Fruit fly (Drosophila melanogaster): Measurements from ENCODE around the gene CG6310.

CG6310 gene

DNA sequence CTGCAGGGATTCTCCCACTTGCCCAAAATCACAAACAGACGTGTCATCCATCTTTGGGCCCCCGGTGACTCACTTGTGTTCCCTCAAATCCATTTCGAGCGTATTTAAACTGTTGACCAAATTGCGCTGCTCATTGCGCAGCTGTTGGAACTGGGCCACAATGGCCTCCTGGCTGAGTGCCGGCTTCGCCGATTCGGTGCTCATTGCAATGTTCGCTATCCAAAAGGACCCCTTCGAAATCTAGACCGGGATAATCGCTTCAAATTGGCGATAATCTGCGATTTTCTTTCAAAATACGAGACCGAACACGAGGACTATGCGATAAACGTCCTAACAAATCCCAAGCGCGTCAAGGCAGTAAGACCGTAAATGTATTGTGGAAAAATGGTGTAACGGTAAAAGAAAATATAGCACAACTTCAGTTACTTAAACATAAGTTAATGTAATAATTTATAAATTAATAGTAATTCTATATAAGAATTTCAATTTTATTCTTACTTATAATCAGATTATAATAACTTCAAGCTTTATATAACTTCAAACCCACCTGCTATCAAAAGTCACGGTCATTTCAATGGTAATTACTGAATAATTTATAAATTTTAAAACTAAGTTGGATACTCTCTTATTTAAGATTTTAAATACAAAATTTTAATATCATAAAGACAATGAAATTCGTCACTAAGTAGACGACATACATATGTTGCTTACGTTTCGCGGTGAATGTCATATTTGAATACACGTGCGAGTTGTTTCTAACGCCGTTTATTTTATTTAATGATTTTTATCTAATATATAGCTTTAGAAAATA, 4.6 kb upstream of the CG6310 start, which contains the start of the genes Pfdn2 and Noc1:
Pfdn2 (minus strand) TSS at position 346 of the 811 bp plus-strand sequence.
Noc1 (plus strand) TSS at position 727 of the 811 bp plus-strand sequence.
- TF ChIP-seq psq (optimal IDR thresholded peaks at IDR 0.05) = no peak
- no peak for TF ChIP-seq h (optimal IDR thresholded peaks at IDR 0.05)
- TF ChIP-seq insv (optimal IDR thresholded peaks at IDR 0.05) = no peak
- TF ChIP-seq ttk (optimal IDR thresholded peaks at IDR 0.05) = no peak
- no peak for TF ChIP-seq Myc (optimal IDR thresholded peaks at IDR 0.05)
- TF ChIP-seq Sin3A (optimal IDR thresholded peaks at IDR 0.05) = no peak

DNA sequence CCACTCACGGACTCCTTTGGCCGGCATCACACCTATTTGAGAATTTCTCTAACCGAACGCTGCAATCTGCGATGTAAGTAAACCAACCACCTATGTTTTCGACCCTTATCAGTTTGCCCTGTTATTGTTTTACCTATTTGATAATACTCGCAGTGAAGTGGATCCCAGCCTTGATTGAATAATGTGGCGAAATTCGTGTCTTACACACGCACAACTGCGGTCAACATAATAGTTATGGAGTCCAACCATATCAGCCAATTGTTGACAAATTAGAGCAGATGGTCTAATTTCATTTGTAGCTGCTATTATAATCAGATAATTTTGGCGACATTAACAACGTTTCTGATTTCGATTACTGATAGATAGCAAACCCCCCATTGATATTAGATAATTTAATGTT, 1.4 kb upstream of the CG6310 start:
- TF ChIP-seq insv (optimal IDR thresholded peaks at IDR 0.05) = no peak
- TF ChIP-seq Sin3A (optimal IDR thresholded peaks at IDR 0.05) = no peak
- TF ChIP-seq h (optimal IDR thresholded peaks at IDR 0.05) = no peak
- no peak for TF ChIP-seq Myc (optimal IDR thresholded peaks at IDR 0.05)
- no peak for TF ChIP-seq psq (optimal IDR thresholded peaks at IDR 0.05)
- no peak for TF ChIP-seq ttk (optimal IDR thresholded peaks at IDR 0.05)

DNA sequence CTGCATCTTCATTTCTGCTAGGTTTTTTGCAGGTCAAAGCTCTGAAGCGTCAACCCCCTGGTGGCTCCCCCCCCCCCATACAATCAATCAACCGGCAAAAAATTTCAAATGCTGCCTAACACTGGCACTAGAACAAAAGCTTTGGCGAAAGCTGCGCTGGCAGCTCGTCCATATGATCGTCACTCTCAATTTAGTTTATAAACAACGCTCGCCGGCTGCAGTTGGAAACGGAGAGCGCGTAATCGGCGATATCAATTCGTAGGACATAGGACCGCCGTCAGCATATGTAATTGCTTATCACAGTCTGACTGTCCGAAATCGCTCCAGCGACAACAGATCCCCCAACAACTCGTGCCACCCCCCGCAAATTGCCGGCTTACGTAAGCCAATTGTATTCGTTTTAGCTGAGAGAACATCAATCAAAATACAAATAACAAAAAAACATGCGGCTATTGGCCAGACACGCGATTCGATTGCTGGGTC, 749 bp upstream of the CG6310 start, which contains the start of gene Mocs1:
Mocs1 (plus strand) TSS at position 155 of the 483 bp plus-strand sequence.
- no peak for TF ChIP-seq h (optimal IDR thresholded peaks at IDR 0.05)
- TF ChIP-seq Myc (optimal IDR thresholded peaks at IDR 0.05) = no peak
- TF ChIP-seq ttk (optimal IDR thresholded peaks at IDR 0.05) = no peak
- TF ChIP-seq psq (optimal IDR thresholded peaks at IDR 0.05) = no peak
- no peak for TF ChIP-seq Sin3A (optimal IDR thresholded peaks at IDR 0.05)
- TF ChIP-seq insv (optimal IDR thresholded peaks at IDR 0.05) = no peak

DNA sequence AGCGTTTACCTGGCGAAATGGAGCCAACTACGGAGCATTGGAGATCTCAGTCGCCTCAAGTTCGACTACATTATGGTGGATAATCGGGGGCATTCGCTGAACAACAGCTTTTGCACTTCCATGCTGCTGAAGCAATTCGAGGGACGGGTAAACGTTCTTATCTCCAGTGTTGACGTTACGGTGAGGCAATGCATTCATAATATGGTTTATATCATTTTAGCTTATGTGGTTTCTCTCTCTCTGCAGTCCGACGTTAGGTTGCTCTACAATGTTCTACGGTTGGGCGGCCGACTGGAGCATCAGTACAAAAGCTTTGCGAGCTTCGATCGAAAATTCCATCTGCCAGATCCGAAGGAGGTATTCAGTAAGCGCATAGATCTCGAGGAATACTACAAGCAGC, 3.8 kb downstream of the CG6310 start:
- TF ChIP-seq Sin3A (optimal IDR thresholded peaks at IDR 0.05) (no peak), insv (optimal IDR thresholded peaks at IDR 0.05) (no peak), ttk (optimal IDR thresholded peaks at IDR 0.05) (no peak), psq (optimal IDR thresholded peaks at IDR 0.05) (no peak), h (optimal IDR thresholded peaks at IDR 0.05) (no peak), Myc (optimal IDR thresholded peaks at IDR 0.05) (no peak)

DNA sequence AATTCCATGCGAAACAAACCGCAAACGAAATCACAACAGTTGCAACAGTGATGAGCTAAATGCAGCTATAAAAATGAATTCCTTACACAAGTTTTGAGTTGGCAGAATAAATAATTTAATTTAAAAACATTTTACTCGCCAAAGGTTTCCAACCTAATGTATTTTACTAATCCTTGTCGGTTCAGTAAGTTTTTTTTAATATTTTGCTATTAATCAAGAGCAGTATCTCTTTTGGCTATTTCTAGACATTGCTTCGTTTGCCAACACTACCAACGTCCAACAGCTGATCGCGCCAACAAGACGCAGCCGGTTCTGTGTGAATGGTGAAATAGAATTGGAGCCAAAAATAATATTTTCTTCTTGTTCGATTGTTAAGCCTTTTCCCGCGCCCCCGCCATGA, 5.0 kb downstream of the CG6310 start, which contains the start of the genes CG32075, CG45101 and SuUR:
CG32075 (minus strand) TSS at position 253 of the 400 bp plus-strand sequence.
CG45101 (plus strand) TSS at position 303 of the 400 bp plus-strand sequence.
SuUR (plus strand) TSS at position 303 of the 400 bp plus-strand sequence.
- no peak for TF ChIP-seq h (optimal IDR thresholded peaks at IDR 0.05)

DNA sequence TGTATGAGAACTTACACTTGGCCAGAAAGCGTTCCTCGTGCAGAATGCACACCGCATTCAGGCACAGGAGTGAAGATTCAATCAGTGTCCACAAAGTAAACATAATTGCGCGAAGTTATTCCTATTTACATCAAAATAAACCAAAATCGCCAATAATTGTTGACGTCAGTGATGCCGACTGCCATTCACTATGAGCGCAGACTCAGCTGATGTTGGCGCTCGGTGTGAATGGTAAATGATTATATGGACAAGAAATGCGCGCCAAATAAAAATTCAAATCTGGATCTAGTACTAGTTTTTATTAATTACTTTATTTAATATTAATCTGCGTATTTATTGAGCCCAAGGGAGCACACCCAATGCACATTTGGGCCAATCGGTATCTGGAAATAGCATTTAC, 7.2 kb downstream of the CG6310 start, which contains the start of gene CG32069:
CG32069 (minus strand) TSS at position 174 of the 400 bp plus-strand sequence.
- TF ChIP-seq insv (optimal IDR thresholded peaks at IDR 0.05) = no peak
- no peak for TF ChIP-seq ttk (optimal IDR thresholded peaks at IDR 0.05)
- no peak for TF ChIP-seq psq (optimal IDR thresholded peaks at IDR 0.05)
- no peak for TF ChIP-seq h (optimal IDR thresholded peaks at IDR 0.05)
- no peak for TF ChIP-seq Sin3A (optimal IDR thresholded peaks at IDR 0.05)
- TF ChIP-seq Myc (optimal IDR thresholded peaks at IDR 0.05) = no peak

DNA sequence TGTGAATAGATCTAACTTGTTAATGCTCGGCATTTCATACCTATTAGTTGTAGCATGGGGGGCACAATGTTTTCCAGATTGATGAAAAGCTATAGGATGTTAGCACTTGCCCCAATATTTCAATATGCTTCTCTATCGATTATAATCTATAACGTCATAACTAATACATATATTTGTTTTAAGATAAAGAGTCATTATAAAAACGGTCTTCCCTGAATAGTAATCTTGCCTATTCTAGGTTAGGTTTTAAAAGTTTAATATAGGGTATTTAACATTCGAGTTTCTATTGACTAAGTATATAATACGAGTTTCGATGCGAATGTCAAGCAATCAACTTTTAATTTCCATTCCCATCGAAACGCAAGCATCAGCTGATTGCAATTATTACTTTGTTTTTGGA, 8.5 kb downstream of the CG6310 start, which contains the start of the genes CG6321 and Blos2:
CG6321 (minus strand) TSS at position 25 of the 400 bp plus-strand sequence.
Blos2 (plus strand) TSS at position 372 of the 400 bp plus-strand sequence.
- no peak for TF ChIP-seq Myc (optimal IDR thresholded peaks at IDR 0.05)

DNA sequence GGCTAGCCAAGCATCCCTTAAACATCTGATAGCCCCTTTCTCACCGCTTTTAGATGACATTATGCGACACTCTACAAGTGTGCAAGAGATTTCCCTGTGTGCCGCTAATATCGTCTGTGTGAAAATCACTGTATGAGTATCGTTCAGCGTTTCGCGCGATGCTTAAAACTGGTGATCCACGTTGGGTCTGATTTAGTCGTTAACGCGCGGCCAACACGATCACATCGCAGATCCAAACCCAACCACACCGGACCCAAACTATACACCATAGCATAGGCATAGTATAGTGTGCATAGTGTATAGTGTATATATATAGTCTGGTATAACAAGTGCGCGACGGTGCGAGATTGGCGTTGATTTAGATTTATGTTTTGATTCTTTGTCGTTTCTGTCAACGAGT, 15.8 kb downstream of the CG6310 start, which contains the start of gene CG7888:
CG7888 (plus strand) TSS at position 193 of the 400 bp plus-strand sequence.
- TF ChIP-seq insv (optimal IDR thresholded peaks at IDR 0.05) (no peak), Myc (optimal IDR thresholded peaks at IDR 0.05) (no peak), Sin3A (optimal IDR thresholded peaks at IDR 0.05) (no peak), ttk (optimal IDR thresholded peaks at IDR 0.05) (no peak), psq (optimal IDR thresholded peaks at IDR 0.05) (no peak), h (optimal IDR thresholded peaks at IDR 0.05) (no peak)

DNA sequence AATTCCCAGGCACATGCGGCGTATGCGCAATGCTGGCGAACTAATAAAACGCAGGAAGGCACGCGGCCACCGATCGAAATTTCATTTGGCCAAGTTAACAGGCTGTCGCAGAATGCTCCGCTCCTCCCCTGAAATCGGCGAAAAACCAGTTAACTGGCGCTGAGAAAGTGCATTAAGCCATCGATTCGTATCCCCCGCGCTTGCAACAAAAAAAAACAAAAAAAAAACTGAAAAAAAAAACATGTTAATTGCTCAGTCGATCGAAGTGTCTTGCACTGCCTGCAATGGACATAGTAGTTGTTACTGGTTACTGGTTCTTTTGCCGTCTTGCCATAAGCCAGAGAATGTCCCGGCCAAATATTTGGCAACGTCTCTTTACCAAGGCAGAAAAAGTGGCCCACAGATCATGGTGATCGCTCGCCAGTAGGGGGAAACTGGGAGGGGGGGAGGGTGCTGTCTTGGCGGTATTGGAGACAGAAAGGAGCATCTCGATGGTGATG, 16.9 kb downstream of the CG6310 start:
- TF ChIP-seq Sin3A (optimal IDR thresholded peaks at IDR 0.05) (no peak), psq (optimal IDR thresholded peaks at IDR 0.05) (no peak), insv (optimal IDR thresholded peaks at IDR 0.05) (no peak), h (optimal IDR thresholded peaks at IDR 0.05) (no peak), ttk (optimal IDR thresholded peaks at IDR 0.05) (no peak), Myc (optimal IDR thresholded peaks at IDR 0.05) (no peak)

DNA sequence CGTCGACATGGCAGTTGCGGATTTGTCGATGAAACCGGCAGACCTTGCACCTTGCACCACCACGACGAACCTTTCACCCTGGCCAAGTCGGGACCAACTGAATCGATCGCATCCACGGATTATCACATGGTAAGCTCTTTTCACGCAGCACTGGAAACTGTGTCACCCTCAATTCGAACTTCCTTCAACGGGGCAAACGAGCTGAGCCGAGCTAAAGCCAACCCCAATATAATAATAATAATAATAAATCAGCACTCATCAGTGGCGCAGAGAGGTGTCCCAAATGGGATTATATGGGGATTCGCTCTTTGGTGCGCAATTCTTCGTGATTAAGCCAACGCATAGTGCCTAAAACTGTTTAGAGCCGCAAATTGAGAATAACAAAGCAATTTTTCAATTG, 18.4 kb downstream of the CG6310 start, which contains the start of gene CG43693:
CG43693 (minus strand) TSS at position 101 of the 400 bp plus-strand sequence.
- TF ChIP-seq psq (optimal IDR thresholded peaks at IDR 0.05) (no peak), insv (optimal IDR thresholded peaks at IDR 0.05) (no peak), h (optimal IDR thresholded peaks at IDR 0.05) (no peak), Sin3A (optimal IDR thresholded peaks at IDR 0.05) (no peak), Myc (optimal IDR thresholded peaks at IDR 0.05) (no peak), ttk (optimal IDR thresholded peaks at IDR 0.05) (no peak)

DNA sequence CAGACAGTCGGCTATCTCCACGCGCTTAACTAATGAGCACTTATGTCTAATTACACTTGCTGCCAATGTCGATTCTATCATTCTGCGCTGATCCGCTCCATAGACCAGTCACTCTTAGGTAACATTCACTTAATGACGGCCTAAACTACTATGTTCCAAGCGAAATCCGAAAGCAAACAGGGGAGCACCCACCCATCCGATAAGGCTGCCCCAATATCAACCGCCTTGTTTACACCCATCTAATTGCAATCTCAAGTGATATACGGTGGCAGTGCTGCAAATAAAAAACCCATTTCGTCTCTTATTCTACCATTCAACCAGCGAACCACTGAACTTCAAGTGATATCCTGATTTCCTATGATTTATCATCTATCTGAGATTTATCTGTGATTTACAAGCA, 20.2 kb downstream of the CG6310 start:
- TF ChIP-seq Sin3A (optimal IDR thresholded peaks at IDR 0.05) (no peak), Myc (optimal IDR thresholded peaks at IDR 0.05) (no peak), insv (optimal IDR thresholded peaks at IDR 0.05) (no peak), ttk (optimal IDR thresholded peaks at IDR 0.05) (no peak), h (optimal IDR thresholded peaks at IDR 0.05) (no peak), psq (optimal IDR thresholded peaks at IDR 0.05) (no peak)

DNA sequence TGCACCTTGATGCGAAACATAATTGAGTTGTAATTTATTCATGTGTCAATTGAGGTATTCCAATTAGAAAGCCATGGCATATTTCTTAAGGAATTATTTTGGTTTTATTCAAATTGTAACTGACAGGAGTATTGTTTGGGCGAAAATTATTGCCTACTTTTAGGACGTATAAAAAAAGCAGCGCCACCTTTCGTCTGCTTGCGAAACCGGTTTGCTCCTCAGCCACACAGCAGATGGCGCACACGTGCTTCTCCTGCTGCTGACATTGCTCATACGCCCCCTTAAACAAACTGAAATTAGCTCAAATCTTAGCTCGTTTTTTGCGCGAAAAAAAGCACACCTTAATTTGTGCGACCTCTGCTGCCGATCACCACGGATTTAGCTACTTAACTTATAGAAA, 21.8 kb downstream of the CG6310 start:
- TF ChIP-seq ttk (optimal IDR thresholded peaks at IDR 0.05) (no peak), Myc (optimal IDR thresholded peaks at IDR 0.05) (no peak), h (optimal IDR thresholded peaks at IDR 0.05) (no peak), insv (optimal IDR thresholded peaks at IDR 0.05) (no peak), psq (optimal IDR thresholded peaks at IDR 0.05) (no peak), Sin3A (optimal IDR thresholded peaks at IDR 0.05) (no peak)
